Worm (Caenorhabditis elegans): Measurements from ENCODE around the gene T06E8.8.
"Not testable (repeated sequence)": the region's sequence is repeated elsewhere in the genome, so short reads cannot be mapped to it uniquely, and the experiment has no call there.

T06E8.8 gene

DNA sequence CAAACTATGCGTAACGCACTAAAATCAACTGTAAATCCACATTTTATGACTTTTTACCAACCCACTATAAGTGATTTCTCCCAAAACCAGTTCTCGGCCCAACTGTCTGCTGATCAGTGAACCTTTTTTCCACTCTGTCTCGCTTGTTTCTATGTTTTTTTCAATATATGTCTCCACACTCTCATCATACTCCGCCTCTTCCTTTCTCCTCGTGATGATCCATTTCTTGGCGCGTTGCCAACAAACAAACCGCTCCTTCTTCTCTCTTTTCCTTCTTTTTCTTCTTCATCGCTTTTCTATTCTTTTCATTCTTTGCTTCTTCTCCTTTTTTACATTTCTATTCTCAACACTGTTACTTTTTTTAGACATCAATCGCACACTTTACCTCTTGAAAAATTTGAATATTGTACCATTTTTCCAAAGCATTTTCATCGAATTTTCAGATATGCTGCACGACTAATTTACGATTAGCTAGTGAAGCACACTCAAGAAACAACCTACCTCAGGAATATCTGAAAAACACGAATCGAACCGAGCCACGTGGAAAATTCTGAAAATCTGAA lies at the start of gene T06E8.8:
T06E8.8 (plus strand) TSS at position 513 of the 563 bp plus-strand sequence.
- TF ChIP-seq mab-5 (tag; optimal IDR thresholded peaks at IDR 0.05) = no peak
- peak; percentile 3 for TF ChIP-seq sptf-1 (tag; optimal IDR thresholded peaks at IDR 0.05)

- TF ChIP-seq lsy-2 (tag; optimal IDR thresholded peaks at IDR 0.05) = no peak
- TF ChIP-seq nhr-12 (tag; optimal IDR thresholded peaks at IDR 0.05) = no peak
- TF ChIP-seq zip-8 (tag; optimal IDR thresholded peaks at IDR 0.05) = no peak
- TF ChIP-seq snpc-4 (tag; optimal IDR thresholded peaks at IDR 0.05) = no peak
- TF ChIP-seq hlh-1 (tag; optimal IDR thresholded peaks at IDR 0.05) = no peak
- no peak for TF ChIP-seq mep-1 (tag; optimal IDR thresholded peaks at IDR 0.05)
- TF ChIP-seq sem-2 (GFP tag; optimal IDR thresholded peaks at IDR 0.05) = no peak
- TF ChIP-seq tbx-8 (GFP tag; optimal IDR thresholded peaks at IDR 0.05) = no peak
- TF ChIP-seq lin-32 (GFP tag; optimal IDR thresholded peaks at IDR 0.05) = no peak
- no peak for TF ChIP-seq ceh-39 (tag; optimal IDR thresholded peaks at IDR 0.05)
Observed at ce11 chrV:9995791-9996190, 47.8 kb upstream of the T06E8.8 start, which contains the start of gene K08H10.6. K08H10.6 (minus strand) TSS chrV:9995891.

ce11 chrV:10000760-10001159 lies 42.8 kb upstream of the T06E8.8 start, which contains the start of gene K08H10.10:
K08H10.10 (plus strand) TSS chrV:10001060.
- TF ChIP-seq elt-3 (tag; optimal IDR thresholded peaks at IDR 0.05) (no peak), M03D4.4 (tag; optimal IDR thresholded peaks at IDR 0.05) (no peak), unc-39 (tag; optimal IDR thresholded peaks at IDR 0.05) (no peak), ztf-11 (tag; optimal IDR thresholded peaks at IDR 0.05) (no peak), unc-120 (tag; optimal IDR thresholded peaks at IDR 0.05; ENCODE audit: poor library complexity, severe bottlenecking) (no peak), ham-2 (GFP tag; optimal IDR thresholded peaks at IDR 0.05) (no peak)

DNA sequence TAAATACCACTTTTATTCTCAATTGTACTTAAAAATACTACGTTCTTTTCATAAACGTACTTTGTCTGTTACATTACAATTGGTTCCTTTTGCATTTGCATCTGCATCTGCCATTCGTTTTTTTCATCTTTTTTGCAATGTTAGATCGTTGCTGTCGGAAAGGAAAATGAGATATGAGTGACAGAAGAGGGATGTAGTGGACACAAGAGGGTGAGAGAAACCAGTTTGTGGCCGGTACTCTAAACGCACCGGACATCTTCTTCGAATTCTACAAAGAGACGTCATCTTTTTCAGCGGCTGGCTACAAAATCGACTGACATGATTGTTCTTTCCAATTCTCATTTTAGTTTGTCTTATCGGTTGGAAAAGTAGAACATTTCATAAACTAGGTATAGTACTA lies 40.8 kb upstream of the T06E8.8 start:
- peak; percentile 74 for TF ChIP-seq unc-62 (GFP tag; optimal IDR thresholded peaks at IDR 0.05)
- no peak for TF ChIP-seq elt-3 (tag; optimal IDR thresholded peaks at IDR 0.05)

ce11 chrV:10003315-10003969 lies 40.1 kb upstream of the T06E8.8 start:
- no peak for TF ChIP-seq drap-1 (GFP tag; optimal IDR thresholded peaks at IDR 0.05)
- TF ChIP-seq bed-3 (GFP tag; optimal IDR thresholded peaks at IDR 0.05) = no peak
- TF ChIP-seq lsy-2 (tag; optimal IDR thresholded peaks at IDR 0.05) = peak; percentile 26
- no peak for TF ChIP-seq lin-13 (tag; optimal IDR thresholded peaks at IDR 0.05)
- TF ChIP-seq ham-2 (GFP tag; optimal IDR thresholded peaks at IDR 0.05) = no peak
- TF ChIP-seq cnd-1 (tag; optimal IDR thresholded peaks at IDR 0.05) = no peak
- peak; percentile 45 for TF ChIP-seq ces-1 (GFP tag; optimal IDR thresholded peaks at IDR 0.05)
- peak; percentile 62 for TF ChIP-seq unc-120 (tag; optimal IDR thresholded peaks at IDR 0.05; ENCODE audit: poor library complexity, severe bottlenecking)
- no peak for TF ChIP-seq zip-8 (tag; optimal IDR thresholded peaks at IDR 0.05)
- TF ChIP-seq nhr-2 (tag; optimal IDR thresholded peaks at IDR 0.05) = no peak
- TF ChIP-seq mep-1 (tag; optimal IDR thresholded peaks at IDR 0.05) = peak; percentile 3
- no peak for TF ChIP-seq M03D4.4 (tag; optimal IDR thresholded peaks at IDR 0.05)
- TF ChIP-seq pha-4 (tag; optimal IDR thresholded peaks at IDR 0.05) = no peak

- not testable (repeated sequence) for TF ChIP-seq elt-1 (tag; optimal IDR thresholded peaks at IDR 0.05; ENCODE audit: borderline replicate concordance, insufficient read depth); hlh-1 (tag; optimal IDR thresholded peaks at IDR 0.05); mab-5 (tag; optimal IDR thresholded peaks at IDR 0.05)
Observed at ce11 chrV:10004048-10004761, 39.3 kb upstream of the T06E8.8 start, which contains the start of gene uda-1. uda-1 (plus strand) TSS chrV:10004755.

Data from whole organism, mixed stage, embryonic.